Worm (Caenorhabditis elegans) whole organism, L2 larva: ENCODE data around the gene nhr-6.

Experiments used
- C34F6.9 ChIP-seq: fragments of 150-350 bp; optimal IDR thresholded peaks from 2 replicates; lab custom pipeline; 2014; ENCODE audit warnings: missing biosample characterization, missing genetic modification characterization
- F13H6.1 ChIP-seq: sonication (generic microtip); optimal IDR thresholded peaks from 2 replicates; lab custom pipeline; 2016; ENCODE audit warnings: missing genetic modification characterization, missing compliant biosample characterization
- alr-1 ChIP-seq: fragments of 150-350 bp; optimal IDR thresholded peaks from 2 replicates; lab custom pipeline; 2014; ENCODE audit warnings: missing biosample characterization, missing genetic modification characterization
- aly-2 ChIP-seq: fragments of 150-350 bp; optimal IDR thresholded peaks from 2 replicates; lab custom pipeline; 2014; ENCODE audit warnings: missing biosample characterization, missing genetic modification characterization
- ama-1 ChIP-seq: fragments of 150-350 bp; optimal IDR thresholded peaks from 2 replicates; lab custom pipeline; 2018; ENCODE audit warnings: inconsistent platforms
- ceh-16 ChIP-seq: fragments of 150-350 bp; optimal IDR thresholded peaks from 2 replicates; lab custom pipeline; 2014; ENCODE audit warnings: missing biosample characterization, missing genetic modification characterization
- ceh-82 ChIP-seq: fragments of 150-350 bp; optimal IDR thresholded peaks from 2 replicates; lab custom pipeline; 2014; ENCODE audit warnings: missing biosample characterization, missing genetic modification characterization
- crh-2 ChIP-seq: sonication (generic microtip); optimal IDR thresholded peaks from 2 replicates; lab custom pipeline; 2017; ENCODE audit warnings: missing biosample characterization, missing genetic modification characterization
- dmd-4 ChIP-seq: sonication (generic microtip); optimal IDR thresholded peaks from 2 replicates; lab custom pipeline; 2017; ENCODE audit warnings: missing biosample characterization, missing genetic modification characterization
- egl-27 ChIP-seq: sonication (generic microtip); optimal IDR thresholded peaks from 3 replicates; lab custom pipeline; 2017; ENCODE audit warnings: missing biosample characterization, missing genetic modification reagents, missing genetic modification characterization
- elt-1 ChIP-seq: fragments of 150-350 bp; optimal IDR thresholded peaks from 2 replicates; lab custom pipeline; 2014; ENCODE audit warnings: missing biosample characterization, missing genetic modification characterization
- fos-1 ChIP-seq: fragments of 150-350 bp; optimal IDR thresholded peaks from 2 replicates; lab custom pipeline; 2014; ENCODE audit warnings: missing biosample characterization, missing genetic modification characterization
- lin-11 ChIP-seq: fragments of 150-350 bp; sonication (generic microtip); optimal IDR thresholded peaks from 2 replicates; lab custom pipeline; 2014; ENCODE audit warnings: missing biosample characterization, missing genetic modification characterization, inconsistent platforms, mixed read lengths
- lin-13 ChIP-seq: fragments of 150-350 bp; optimal IDR thresholded peaks from 2 replicates; lab custom pipeline; 2014; ENCODE audit warnings: missing biosample characterization, missing genetic modification reagents, missing genetic modification characterization
- lin-39 ChIP-seq: fragments of 150-350 bp; optimal IDR thresholded peaks from 2 replicates; lab custom pipeline; 2014; ENCODE audit warnings: missing biosample characterization, missing genetic modification reagents, missing genetic modification characterization
- lsy-2 ChIP-seq, 2 experiments: fragments of 150-350 bp in 1 of 2; sonication (generic microtip) in 1 of 2; optimal IDR thresholded peaks; 2 replicates each; lab custom pipeline; 2014 to 2017; ENCODE audit warnings: missing biosample characterization in 2 of 2, missing genetic modification characterization in 2 of 2
- mab-5 ChIP-seq: fragments of 150-350 bp; optimal IDR thresholded peaks from 2 replicates; lab custom pipeline; 2014; ENCODE audit warnings: missing biosample characterization, missing genetic modification characterization
- mbf-1 ChIP-seq: sonication (generic microtip); optimal IDR thresholded peaks from 2 replicates; lab custom pipeline; 2017; ENCODE audit warnings: missing biosample characterization, missing genetic modification characterization
- mdl-1 ChIP-seq, 2 experiments: fragments of 150-350 bp in 1 of 2; sonication (generic microtip) in 1 of 2; optimal IDR thresholded peaks; 2 replicates each; lab custom pipeline; 2017; ENCODE audit warnings: missing biosample characterization in 2 of 2, missing genetic modification characterization in 2 of 2
- nhr-10 ChIP-seq: sonication (generic microtip); optimal IDR thresholded peaks from 2 replicates; lab custom pipeline; 2017; ENCODE audit warnings: missing biosample characterization, missing genetic modification characterization
- nhr-12 ChIP-seq: fragments of 150-350 bp; optimal IDR thresholded peaks from 2 replicates; lab custom pipeline; 2014; ENCODE audit warnings: missing biosample characterization, missing genetic modification characterization
- nhr-129 ChIP-seq: fragments of 150-350 bp; optimal IDR thresholded peaks from 2 replicates; lab custom pipeline; 2014; ENCODE audit warnings: missing biosample characterization, missing genetic modification characterization
- nhr-21 ChIP-seq: fragments of 150-350 bp; optimal IDR thresholded peaks from 2 replicates; lab custom pipeline; 2014; ENCODE audit warnings: missing biosample characterization, missing genetic modification characterization
- nhr-23 ChIP-seq: fragments of 150-350 bp; optimal IDR thresholded peaks from 2 replicates; lab custom pipeline; 2014; ENCODE audit warnings: missing biosample characterization, missing genetic modification reagents, missing genetic modification characterization
- nhr-237 ChIP-seq: fragments of 150-350 bp; optimal IDR thresholded peaks from 2 replicates; lab custom pipeline; 2014; ENCODE audit warnings: missing biosample characterization, missing genetic modification characterization
- nhr-25 ChIP-seq: fragments of 150-350 bp; sonication (generic microtip); optimal IDR thresholded peaks from 3 replicates; lab custom pipeline; 2014; ENCODE audit warnings: missing biosample characterization, missing genetic modification characterization
- nhr-6 ChIP-seq: fragments of 150-350 bp; optimal IDR thresholded peaks from 2 replicates; lab custom pipeline; 2014; ENCODE audit warnings: missing biosample characterization, missing genetic modification characterization
- nhr-77 ChIP-seq: fragments of 150-350 bp; optimal IDR thresholded peaks from 2 replicates; lab custom pipeline; 2014; ENCODE audit warnings: missing biosample characterization, missing genetic modification characterization
- peb-1 ChIP-seq: fragments of 150-350 bp; optimal IDR thresholded peaks from 2 replicates; lab custom pipeline; 2014; ENCODE audit warnings: missing biosample characterization, missing genetic modification characterization
- sem-4 ChIP-seq: fragments of 150-350 bp; optimal IDR thresholded peaks from 2 replicates; lab custom pipeline; 2014; ENCODE audit warnings: missing biosample characterization, missing genetic modification reagents, missing genetic modification characterization
- skn-1 ChIP-seq: sonication (generic microtip); optimal IDR thresholded peaks from 2 replicates; lab custom pipeline; 2017; ENCODE audit warnings: missing biosample characterization, missing genetic modification characterization
- sma-9 ChIP-seq, 2 experiments: fragments of 150-350 bp in 1 of 2; sonication (generic microtip) in 1 of 2; optimal IDR thresholded peaks; 2 replicates each; lab custom pipeline; 2014 to 2016; ENCODE audit warnings: missing genetic modification characterization in 2 of 2, mild to moderate bottlenecking in 1 of 2, missing biosample characterization in 1 of 2, missing compliant biosample characterization in 1 of 2, missing genetic modification reagents in 1 of 2, moderate library complexity in 1 of 2
- unc-39 ChIP-seq: fragments of 150-350 bp; optimal IDR thresholded peaks from 2 replicates; lab custom pipeline; 2014; ENCODE audit warnings: missing biosample characterization, missing genetic modification characterization
- unc-55 ChIP-seq: fragments of 150-350 bp; sonication (generic microtip); optimal IDR thresholded peaks from 3 replicates; lab custom pipeline; 2014; ENCODE audit warnings: missing biosample characterization, missing genetic modification reagents, missing genetic modification characterization
- zag-1 ChIP-seq: fragments of 150-350 bp; optimal IDR thresholded peaks from 2 replicates; lab custom pipeline; 2014; ENCODE audit warnings: missing biosample characterization, missing genetic modification characterization
- ztf-4 ChIP-seq: fragments of 150-350 bp; optimal IDR thresholded peaks from 2 replicates; lab custom pipeline; 2014; ENCODE audit warnings: missing biosample characterization, missing genetic modification characterization

The nhr-6 gene

DNA sequence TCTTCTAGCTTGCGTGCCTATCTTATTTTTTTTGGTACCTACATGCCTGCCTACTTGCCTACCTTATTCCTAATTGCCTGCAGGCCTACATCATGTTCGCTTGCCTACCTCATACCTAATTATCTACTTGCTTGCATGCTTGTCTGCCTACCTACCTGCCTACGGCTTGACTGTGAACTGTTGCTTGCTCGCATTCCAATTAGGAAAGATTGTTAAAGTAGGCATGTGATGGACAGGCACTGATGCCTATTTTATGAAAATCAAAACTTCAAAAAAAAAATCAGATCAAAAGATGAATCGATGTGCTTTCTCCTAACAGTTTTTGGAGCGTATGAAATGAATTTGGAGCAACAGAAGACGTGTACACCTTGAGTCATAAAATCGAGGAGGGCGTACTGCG lies 23.0 kb upstream of the nhr-6 start:
- TF ChIP-seq nhr-25 (no peak), nhr-12 (tag; lab: Kevin White, UChicago) (no peak), ceh-16 (tag; lab: Kevin White, UChicago) (no peak), skn-1 (no peak), aly-2 (tag; lab: Kevin White, UChicago) (no peak), fos-1 (no peak), nhr-237 (no peak), mbf-1 (no peak), unc-39 (no peak), peb-1 (tag; lab: Kevin White, UChicago) (no peak), nhr-21 (tag; lab: Kevin White, UChicago) (no peak), crh-2 (tag; lab: Kevin White, UChicago) (no peak), nhr-129 (tag; lab: Kevin White, UChicago) (no peak), sma-9 (GFP tag; optimal IDR thresholded peaks at IDR 0.05; lab: Kevin White, UChicago) (no peak), sma-9 (tag; optimal IDR thresholded peaks at IDR 0.05; lab: Kevin White, UChicago) (no peak), dmd-4 (tag; lab: Kevin White, UChicago) (no peak)

ce11 chrIII:3553349-3553748 lies 20.0 kb upstream of the nhr-6 start, which contains the start of gene C54C6.4:
Gene C54C6.4 (plus strand): TSS chrIII:3553649.
- TF ChIP-seq nhr-237 (no peak), ceh-82 (no peak), nhr-77 (no peak), skn-1 (no peak), nhr-25 (no peak)

DNA sequence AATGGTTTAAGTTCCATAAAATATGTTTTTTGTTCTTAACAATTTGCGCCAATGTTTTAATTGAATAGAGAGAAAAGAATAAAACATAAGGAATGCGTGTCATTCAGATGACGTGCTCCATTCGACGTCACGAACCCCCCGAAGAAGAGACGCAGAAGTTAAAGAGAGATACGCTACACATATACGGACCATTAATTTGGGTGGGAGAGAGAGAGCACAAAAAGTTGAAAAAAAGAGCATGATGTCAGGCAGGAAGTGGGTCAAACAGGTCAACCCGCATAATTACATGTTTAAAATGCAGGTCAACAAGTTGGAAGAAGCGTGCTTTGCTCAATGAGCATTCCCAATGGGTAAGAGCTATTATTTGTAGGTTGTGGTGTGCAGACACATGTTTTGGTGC lies 13.1 kb upstream of the nhr-6 start:
- no peak for TF ChIP-seq egl-27
- peak; percentile 7 for TF ChIP-seq C34F6.9 (tag; lab: Kevin White, UChicago)
- peak; percentile 61 for TF ChIP-seq sma-9 (GFP tag; optimal IDR thresholded peaks at IDR 0.05; lab: Kevin White, UChicago)
- TF ChIP-seq sma-9 (tag; optimal IDR thresholded peaks at IDR 0.05; lab: Kevin White, UChicago): no peak
- TF ChIP-seq lin-11 (tag; lab: Kevin White, UChicago): no peak
- TF ChIP-seq nhr-10 (tag; lab: Kevin White, UChicago): no peak
- no peak for TF ChIP-seq skn-1
- peak in 1 of 2 experiments; percentile 32 for TF ChIP-seq lsy-2 (tag; optimal IDR thresholded peaks at IDR 0.05; lab: Kevin White, UChicago)
- TF ChIP-seq zag-1: no peak
- peak; percentile 39 for TF ChIP-seq F13H6.1 (tag; lab: Kevin White, UChicago)
- TF ChIP-seq peb-1 (tag; lab: Kevin White, UChicago): no peak
- TF ChIP-seq lin-39 (tag; lab: Kevin White, UChicago): no peak
- TF ChIP-seq nhr-25: no peak
- peak in 1 of 2 experiments; percentile 15 for TF ChIP-seq mdl-1 (tag; optimal IDR thresholded peaks at IDR 0.05; lab: Kevin White, UChicago)
- peak; percentile 2 for TF ChIP-seq sem-4 (tag; lab: Kevin White, UChicago)
- TF ChIP-seq unc-55 (GFP tag; lab: Kevin White, UChicago): no peak
- no peak for TF ChIP-seq dmd-4 (tag; lab: Kevin White, UChicago)
- TF ChIP-seq alr-1 (tag; lab: Kevin White, UChicago): no peak
- TF ChIP-seq lin-13 (GFP tag; lab: Kevin White, UChicago): no peak
- TF ChIP-seq nhr-12 (tag; lab: Kevin White, UChicago): no peak
- peak; percentile 66 for TF ChIP-seq crh-2 (tag; lab: Kevin White, UChicago)
- TF ChIP-seq nhr-21 (tag; lab: Kevin White, UChicago): no peak
- TF ChIP-seq nhr-129 (tag; lab: Kevin White, UChicago): peak; percentile 7
- TF ChIP-seq nhr-23: no peak

- TF ChIP-seq aly-2 (tag; lab: Kevin White, UChicago) (no peak), unc-39 (no peak), ceh-82 (no peak), dmd-4 (tag; lab: Kevin White, UChicago) (no peak), F13H6.1 (tag; lab: Kevin White, UChicago) (no peak), ama-1 (lab: Kevin White, UChicago) (no peak)
Observed at ce11 chrIII:3562276-3562675, 11.1 kb upstream of the nhr-6 start.

DNA sequence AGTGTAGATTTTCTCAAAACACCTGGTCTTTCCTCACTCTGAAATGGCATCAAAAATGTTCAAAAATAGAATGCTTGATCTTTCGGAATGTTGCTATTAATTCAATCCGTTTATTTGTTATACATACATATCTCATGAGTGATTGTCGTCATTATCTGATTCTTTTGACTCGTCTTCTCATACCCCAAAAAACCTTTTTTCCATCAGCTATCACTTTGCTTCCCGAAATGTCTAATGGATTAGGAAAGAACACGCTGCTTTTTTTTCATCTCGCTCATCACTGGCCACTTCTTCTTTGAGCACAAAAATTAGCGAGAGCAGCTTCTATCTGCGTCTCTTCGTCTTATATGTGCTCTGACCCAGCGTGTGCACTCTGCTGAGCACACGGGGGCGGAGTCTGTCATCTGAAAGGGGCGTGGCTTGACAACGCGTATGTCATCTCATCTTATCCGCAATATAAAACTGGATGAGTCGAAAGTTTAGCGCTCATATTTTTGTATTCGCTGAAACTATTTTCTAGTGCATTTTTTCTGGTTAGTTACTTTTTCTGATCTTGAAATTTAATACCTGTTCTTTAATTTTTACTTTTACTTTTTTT lies 8.5 kb upstream of the nhr-6 start:
- TF ChIP-seq lin-39 (tag; lab: Kevin White, UChicago) (no peak), mbf-1 (no peak), mab-5 (tag; lab: Kevin White, UChicago) (no peak), elt-1 (no peak), ceh-16 (tag; lab: Kevin White, UChicago) (no peak), sem-4 (tag; lab: Kevin White, UChicago) (no peak), nhr-6 (tag; lab: Kevin White, UChicago) (no peak), aly-2 (tag; lab: Kevin White, UChicago) (no peak), ama-1 (lab: Kevin White, UChicago) (no peak), unc-55 (GFP tag; lab: Kevin White, UChicago) (no peak), ztf-4 (no peak), egl-27 (no peak), nhr-237 (no peak)
- TF ChIP-seq, all 48 proteins: peak for 0
